Fruit fly (Drosophila melanogaster) whole organism, embryonic: ENCODE measurements around the gene fit.
A peak's percentile ranks its signal among the peaks of the same experiment; 100 is the strongest.

Experiments used
- Adf1 ChIP-seq: fragments of 200-800 bp; sonication (Bioruptor generic); IDR thresholded peaks from 2 replicates; pipeline ENCODE4 v1.3.6; 2022; ENCODE audit warnings: missing biosample characterization, missing genetic modification characterization
- BtbVII ChIP-seq: fragments of 200-800 bp; sonication (Bioruptor generic); optimal IDR thresholded peaks from 3 replicates; lab custom pipeline; 2017; ENCODE audit warnings: missing biosample characterization, mild to moderate bottlenecking, missing genetic modification characterization
- CG11093 ChIP-seq: fragments of 200-800 bp; sonication (Bioruptor generic); IDR thresholded peaks from 3 replicates; pipeline ENCODE4 v1.3.6; 2022; ENCODE audit warnings: missing biosample characterization, missing genetic modification characterization
- CG11560 ChIP-seq: fragments of 200-800 bp; sonication (Bioruptor generic); IDR thresholded peaks from 3 replicates; pipeline ENCODE4 v1.3.6; 2022; ENCODE audit warnings: missing biosample characterization, missing genetic modification characterization
- CG12391 ChIP-seq: fragments of 200-800 bp; sonication (Bioruptor generic); optimal IDR thresholded peaks from 3 replicates; lab custom pipeline; 2018; ENCODE audit warnings: missing biosample characterization, mild to moderate bottlenecking, missing genetic modification characterization, moderate library complexity
- CG12659 ChIP-seq: fragments of 200-800 bp; sonication (Bioruptor generic); optimal IDR thresholded peaks from 3 replicates; lab custom pipeline; 2017; ENCODE audit warnings: mild to moderate bottlenecking, missing biosample characterization, missing genetic modification reagents, missing genetic modification characterization
- CG13123 ChIP-seq: fragments of 200-800 bp; sonication (Bioruptor generic); optimal IDR thresholded peaks from 2 replicates; lab custom pipeline; 2016; ENCODE audit warnings: missing biosample characterization, missing genetic modification characterization
- CG14014 ChIP-seq: fragments of 200-800 bp; sonication (Bioruptor generic); IDR thresholded peaks from 2 replicates; pipeline ENCODE4 v1.3.6; 2022; ENCODE audit warnings: missing biosample characterization, missing genetic modification characterization
- CG1603 ChIP-seq: fragments of 200-800 bp; sonication (Bioruptor generic); optimal IDR thresholded peaks from 2 replicates; lab custom pipeline; 2019; ENCODE audit warnings: missing biosample characterization, mild to moderate bottlenecking, missing genetic modification characterization, moderate library complexity
- CG16779 ChIP-seq: fragments of 200-800 bp; sonication (Bioruptor generic); IDR thresholded peaks from 2 replicates; pipeline ENCODE4 v1.3.6; 2022; ENCODE audit warnings: missing biosample characterization, missing genetic modification characterization
- CG17359 ChIP-seq: fragments of 200-800 bp; sonication (Bioruptor generic); optimal IDR thresholded peaks from 3 replicates; lab custom pipeline; 2018; ENCODE audit warnings: missing biosample characterization, mild to moderate bottlenecking, missing genetic modification characterization, moderate library complexity
- CG17802 ChIP-seq: fragments of 200-800 bp; sonication (Bioruptor generic); optimal IDR thresholded peaks from 2 replicates; lab custom pipeline; 2018; ENCODE audit warnings: missing biosample characterization, mild to moderate bottlenecking, missing genetic modification characterization, moderate library complexity
- CG1832 ChIP-seq: fragments of 200-800 bp; sonication (Bioruptor generic); optimal IDR thresholded peaks from 2 replicates; lab custom pipeline; 2017; ENCODE audit warnings: missing biosample characterization, mild to moderate bottlenecking, missing genetic modification characterization, inconsistent platforms
- CG2889 ChIP-seq: fragments of 200-800 bp; sonication (Bioruptor generic); IDR thresholded peaks from 3 replicates; pipeline ENCODE4 v1.3.6; 2022; ENCODE audit warnings: missing biosample characterization, missing genetic modification characterization
- CG4404 ChIP-seq: fragments of 200-800 bp; sonication (Bioruptor generic); IDR thresholded peaks from 2 replicates; pipeline ENCODE4 v1.3.6; 2022; ENCODE audit warnings: missing biosample characterization, missing genetic modification characterization
- CG6175 ChIP-seq: fragments of 200-800 bp; sonication (Bioruptor generic); IDR thresholded peaks from 3 replicates; pipeline ENCODE4 v1.3.6; 2022; ENCODE audit warnings: missing biosample characterization, missing genetic modification characterization
- CG9609 ChIP-seq: fragments of 200-800 bp; sonication (Bioruptor generic); optimal IDR thresholded peaks from 3 replicates; lab custom pipeline; 2016; ENCODE audit warnings: missing biosample characterization, missing genetic modification characterization
- CkIIα-i1 ChIP-seq: fragments of 200-800 bp; sonication (Bioruptor generic); IDR thresholded peaks from 2 replicates; pipeline ENCODE4 v1.3.6; 2022; ENCODE audit warnings: missing biosample characterization, missing genetic modification characterization
- CoRest ChIP-seq: fragments of 200-800 bp; sonication (Bioruptor generic); optimal IDR thresholded peaks from 3 replicates; lab custom pipeline; 2018; ENCODE audit warnings: missing biosample characterization, mild to moderate bottlenecking, missing genetic modification characterization, moderate library complexity
- D ChIP-seq, 2 experiments: fragments of 200-800 bp in 1 of 2; fragments of >200 bp in 1 of 2; sonication (Bioruptor generic) in 1 of 2; optimal IDR thresholded peaks; 2 replicates in 1 of 2; 3 replicates in 1 of 2; lab custom pipeline; 2017; ENCODE audit warnings: mild to moderate bottlenecking in 1 of 2, missing biosample characterization in 1 of 2, missing genetic modification characterization in 1 of 2, missing genetic modification reagents in 1 of 2
- Eip74EF ChIP-seq, 2 experiments: fragments of 200-800 bp in 1 of 2; fragments of >200 bp in 1 of 2; sonication (Bioruptor generic) in 1 of 2; optimal IDR thresholded peaks; 2 replicates each; lab custom pipeline; 2017 to 2019; ENCODE audit warnings: missing biosample characterization in 2 of 2, missing genetic modification characterization in 2 of 2, mild to moderate bottlenecking in 1 of 2, moderate library complexity in 1 of 2
- Hr51 ChIP-seq, 2 experiments: fragments of 200-800 bp; sonication (Bioruptor generic); optimal IDR thresholded peaks; 2 replicates in 1 of 2; 3 replicates in 1 of 2; lab custom pipeline; 2016 to 2018; ENCODE audit warnings: missing biosample characterization in 2 of 2, missing genetic modification characterization in 2 of 2, mild to moderate bottlenecking in 1 of 2, moderate library complexity in 1 of 2
- Hr78 ChIP-seq, 2 experiments: fragments of 200-800 bp in 1 of 2; fragments of >200 bp in 1 of 2; sonication (Bioruptor generic) in 1 of 2; optimal IDR thresholded peaks; 2 replicates each; lab custom pipeline; 2017 to 2019; ENCODE audit warnings: missing biosample characterization in 2 of 2, missing genetic modification characterization in 2 of 2, mild to moderate bottlenecking in 1 of 2, moderate library complexity in 1 of 2
- Pdp1 ChIP-seq, 2 experiments: fragments of 200-800 bp; sonication (Bioruptor generic); optimal IDR thresholded peaks; 3 replicates each; lab custom pipeline; 2016; ENCODE audit warnings: missing biosample characterization in 2 of 2, missing genetic modification characterization in 2 of 2, mild to moderate bottlenecking in 1 of 2, moderate library complexity in 1 of 2
- Six4 ChIP-seq: fragments of 200-800 bp; sonication (Bioruptor generic); optimal IDR thresholded peaks from 2 replicates; lab custom pipeline; 2016; ENCODE audit warnings: missing biosample characterization, missing genetic modification characterization
- Taf1 ChIP-seq: fragments of 200-800 bp; sonication (Bioruptor generic); IDR thresholded peaks from 2 replicates; pipeline ENCODE4 v1.3.6; 2022; ENCODE audit warnings: missing biosample characterization, missing genetic modification characterization
- Usf ChIP-seq: fragments of 200-800 bp; sonication (Bioruptor generic); optimal IDR thresholded peaks from 2 replicates; lab custom pipeline; 2017; ENCODE audit warnings: missing genotype, missing biosample characterization, missing genetic modification characterization
- cg ChIP-seq: fragments of 200-800 bp; sonication (Bioruptor generic); optimal IDR thresholded peaks from 3 replicates; lab custom pipeline; 2019; ENCODE audit warnings: missing biosample characterization, mild to moderate bottlenecking, missing genetic modification characterization, moderate library complexity
- corto ChIP-seq: fragments of 200-800 bp; sonication (Bioruptor generic); optimal IDR thresholded peaks from 2 replicates; lab custom pipeline; 2016; ENCODE audit warnings: missing biosample characterization, mild to moderate bottlenecking, missing genetic modification characterization, moderate library complexity
- dati ChIP-seq: fragments of 200-800 bp; sonication (Bioruptor generic); IDR thresholded peaks from 2 replicates; pipeline ENCODE4 v1.3.6; 2022; ENCODE audit warnings: missing biosample characterization, missing genetic modification characterization
- dimm ChIP-seq: fragments of 200-800 bp; sonication (Bioruptor generic); IDR thresholded peaks from 2 replicates; pipeline ENCODE4 v1.3.6; 2022; ENCODE audit warnings: missing biosample characterization, missing genetic modification characterization
- ems ChIP-seq: fragments of 200-800 bp; sonication (Bioruptor generic); optimal IDR thresholded peaks from 3 replicates; lab custom pipeline; 2016; ENCODE audit warnings: missing biosample characterization, missing genetic modification characterization
- gsb ChIP-seq: fragments of 200-800 bp; sonication (Bioruptor generic); IDR thresholded peaks from 2 replicates; pipeline ENCODE4 v1.3.6; 2022; ENCODE audit warnings: missing biosample characterization, missing genetic modification characterization
- h ChIP-seq: fragments of >200 bp; optimal IDR thresholded peaks from 2 replicates; lab custom pipeline; 2017
- kay ChIP-seq: fragments of 200-800 bp; sonication (Bioruptor generic); optimal IDR thresholded peaks from 2 replicates; lab custom pipeline; 2016; ENCODE audit warnings: missing biosample characterization, missing genetic modification characterization
- klu ChIP-seq: fragments of 200-800 bp; sonication (Bioruptor generic); IDR thresholded peaks from 2 replicates; pipeline ENCODE4 v1.3.6; 2022; ENCODE audit warnings: missing biosample characterization, missing genetic modification characterization
- lilli ChIP-seq: fragments of 200-800 bp; sonication (Bioruptor generic); optimal IDR thresholded peaks from 3 replicates; lab custom pipeline; 2016; ENCODE audit warnings: missing biosample characterization, missing genetic modification characterization
- otp ChIP-seq: fragments of 200-800 bp; sonication (Bioruptor generic); IDR thresholded peaks from 3 replicates; pipeline ENCODE4, ENCODE4 v1.3.6; 2022; ENCODE audit warnings: missing biosample characterization, missing genetic modification characterization
- pita ChIP-seq: fragments of 200-800 bp; sonication (Bioruptor generic); optimal IDR thresholded peaks from 2 replicates; lab custom pipeline; 2017; ENCODE audit warnings: missing biosample characterization, mild to moderate bottlenecking, missing genetic modification characterization
- pnt ChIP-seq: fragments of 200-800 bp; sonication (Bioruptor generic); optimal IDR thresholded peaks from 3 replicates; lab custom pipeline; 2016; ENCODE audit warnings: missing biosample characterization, missing genetic modification characterization
- repo ChIP-seq: fragments of 200-800 bp; sonication (Bioruptor generic); optimal IDR thresholded peaks from 2 replicates; lab custom pipeline; 2016; ENCODE audit warnings: missing biosample characterization, missing genetic modification characterization
- scrt ChIP-seq: fragments of 200-800 bp; sonication (Bioruptor generic); optimal IDR thresholded peaks from 2 replicates; lab custom pipeline; 2018; ENCODE audit warnings: missing biosample characterization, mild to moderate bottlenecking, missing genetic modification characterization, moderate library complexity
- sna ChIP-seq: fragments of 200-800 bp; sonication (Bioruptor generic); IDR thresholded peaks from 2 replicates; pipeline ENCODE4 v1.3.6; 2022; ENCODE audit warnings: missing biosample characterization, missing genetic modification characterization; ENCODE audit not compliant: partially characterized antibody
- tio ChIP-seq: fragments of 200-800 bp; sonication (Bioruptor generic); optimal IDR thresholded peaks from 2 replicates; lab custom pipeline; 2017; ENCODE audit warnings: missing biosample characterization, missing genetic modification characterization, inconsistent platforms
- tna ChIP-seq: fragments of 200-800 bp; sonication (Bioruptor generic); IDR thresholded peaks from 2 replicates; pipeline ENCODE4 v1.3.6; 2022; ENCODE audit warnings: missing biosample characterization, missing genetic modification characterization; ENCODE audit not compliant: partially characterized antibody
- tx ChIP-seq: fragments of 200-800 bp; sonication (Bioruptor generic); optimal IDR thresholded peaks from 2 replicates; lab custom pipeline; 2016; ENCODE audit warnings: missing biosample characterization, missing genetic modification characterization
- unc-4 ChIP-seq: fragments of 200-800 bp; sonication (Bioruptor generic); IDR thresholded peaks from 2 replicates; pipeline ENCODE4 v1.3.6; 2022; ENCODE audit warnings: missing biosample characterization, missing genetic modification characterization; ENCODE audit not compliant: partially characterized antibody
- vvl ChIP-seq: fragments of 200-800 bp; sonication (Bioruptor generic); IDR thresholded peaks from 2 replicates; pipeline ENCODE4 v1.3.6; 2022; ENCODE audit warnings: missing biosample characterization, missing genetic modification characterization
- zen ChIP-seq: fragments of 200-800 bp; sonication (Bioruptor generic); optimal IDR thresholded peaks from 3 replicates; lab custom pipeline; 2018; ENCODE audit warnings: missing biosample characterization, mild to moderate bottlenecking, missing genetic modification characterization, moderate library complexity
- zfh1 ChIP-seq: fragments of 200-800 bp; sonication (Bioruptor generic); IDR thresholded peaks from 3 replicates; pipeline ENCODE4 v1.3.6; 2022; ENCODE audit warnings: missing biosample characterization, missing genetic modification characterization

The fit gene

DNA sequence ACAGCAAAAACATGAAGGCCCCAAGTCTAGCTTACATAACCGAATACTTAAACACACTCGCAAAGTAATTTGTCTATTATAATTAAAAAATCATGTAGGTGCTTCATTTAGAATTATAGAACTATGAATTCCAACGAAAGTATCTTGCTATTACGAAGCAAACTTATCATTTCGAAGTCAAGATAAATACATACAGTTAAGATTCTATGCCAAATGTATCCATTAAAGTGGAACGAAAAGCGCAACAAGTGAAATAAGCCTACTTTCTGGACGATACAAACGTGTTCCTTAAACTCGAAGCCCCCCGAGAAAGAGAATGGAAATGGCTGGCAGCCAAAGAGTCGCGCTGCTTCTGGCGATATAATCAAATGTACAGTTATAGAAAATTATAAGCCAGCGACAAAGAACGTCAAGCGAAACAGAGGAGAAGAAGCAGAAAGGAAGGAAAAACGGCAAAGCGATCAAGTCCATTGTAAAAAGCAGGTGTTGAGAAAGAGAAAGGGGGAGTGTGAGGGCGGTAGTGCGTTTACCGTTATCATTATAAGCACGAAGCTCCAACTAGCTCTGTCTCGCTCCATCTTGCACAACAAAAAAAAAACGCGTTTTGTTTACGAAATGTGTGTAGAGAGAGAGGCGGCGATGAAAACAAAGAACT, 31.5 kb downstream of the fit start (continued):
- TF ChIP-seq CG17359 (tag; lab: Kevin White, UChicago) (peak; percentile 10), CG2889 (GFP tag; lab: Robert Waterston, UW) (no peak), sna (GFP tag; lab: Robert Waterston, UW) (no peak), dimm (no peak), CG16779 (GFP tag; lab: Robert Waterston, UW) (no peak), Adf1 (GFP tag; lab: Robert Waterston, UW) (no peak), CG11093 (no peak), CG9609 (no peak), CG11560 (tag; lab: Robert Waterston, UW) (no peak), BtbVII (no peak), ems (no peak), zfh1 (GFP tag; lab: Robert Waterston, UW) (no peak), CG1603 (tag; lab: Kevin White, UChicago) (no peak), cg (GFP tag; lab: Kevin White, UChicago) (no peak), tx (no peak), repo (GFP tag; lab: Kevin White, UChicago) (no peak), CG13123 (GFP tag; lab: Kevin White, UChicago) (no peak), CG12659 (GFP tag; lab: Kevin White, UChicago) (no peak), CG17802 (tag; lab: Kevin White, UChicago) (no peak), h (lab: Kevin White, UChicago) (no peak), Taf1 (no peak), Hr78 (GFP tag; optimal IDR thresholded peaks at IDR 0.05; lab: Kevin White, UChicago) (no peak), CG6175 (GFP tag; lab: Robert Waterston, UW) (no peak), Eip74EF (GFP tag; optimal IDR thresholded peaks at IDR 0.05; lab: Kevin White, UChicago) (peak in 1 of 2 experiments; percentile 9), tna (GFP tag; lab: Robert Waterston, UW) (no peak), vvl (peak; percentile 41; the same call in 1 of the 2 replicates), CkIIα-i1 (GFP tag; lab: Robert Waterston, UW) (no peak), klu (no peak), CoRest (tag; lab: Kevin White, UChicago) (peak; percentile 14), CG4404 (GFP tag; lab: Robert Waterston, UW) (no peak), unc-4 (GFP tag; lab: Robert Waterston, UW) (no peak), CG14014 (no peak), CG12391 (tag; lab: Kevin White, UChicago) (peak; percentile 17), otp (GFP tag; lab: Robert Waterston, UW) (0 out of 3 replicates have a peak, but pooled peaks have one; percentile 19), Six4 (GFP tag; lab: Kevin White, UChicago) (no peak), pita (GFP tag; lab: Kevin White, UChicago) (no peak), corto (GFP tag; lab: Kevin White, UChicago) (no peak), gsb (GFP tag; lab: Robert Waterston, UW) (no peak), pnt (GFP tag; lab: Kevin White, UChicago) (no peak), Pdp1 (GFP tag; optimal IDR thresholded peaks at IDR 0.05; lab: Kevin White, UChicago) (peak; percentile 15 to 84), tio (GFP tag; lab: Kevin White, UChicago) (no peak), D (optimal IDR thresholded peaks at IDR 0.05; lab: Kevin White, UChicago) (no peak), D (GFP tag; optimal IDR thresholded peaks at IDR 0.05; lab: Kevin White, UChicago) (no peak), lilli (peak; percentile 53), dati (GFP tag; lab: Robert Waterston, UW) (no peak), Usf (GFP tag; lab: Kevin White, UChicago) (no peak), kay (GFP tag; lab: Kevin White, UChicago) (no peak), CG1832 (GFP tag; lab: Kevin White, UChicago) (no peak), zen (no peak), Hr51 (GFP tag; optimal IDR thresholded peaks at IDR 0.05; lab: Kevin White, UChicago) (peak in 1 of 2 experiments; percentile 36), scrt (GFP tag; lab: Kevin White, UChicago) (no peak)
